Worm (Caenorhabditis elegans) whole organism, mixed stage, embryonic: ENCODE measurements around the gene C15F1.2.

Experiments used
- nhr-237 ChIP-seq: fragments of 150-350 bp; optimal IDR thresholded peaks from 2 replicates; lab custom pipeline; 2014; ENCODE audit warnings: missing biosample characterization, missing genetic modification characterization
- unc-62 ChIP-seq: fragments of 150-350 bp; optimal IDR thresholded peaks from 2 replicates; lab custom pipeline; 2014; ENCODE audit warnings: missing biosample characterization, missing genetic modification reagents, missing genetic modification characterization

DNA sequence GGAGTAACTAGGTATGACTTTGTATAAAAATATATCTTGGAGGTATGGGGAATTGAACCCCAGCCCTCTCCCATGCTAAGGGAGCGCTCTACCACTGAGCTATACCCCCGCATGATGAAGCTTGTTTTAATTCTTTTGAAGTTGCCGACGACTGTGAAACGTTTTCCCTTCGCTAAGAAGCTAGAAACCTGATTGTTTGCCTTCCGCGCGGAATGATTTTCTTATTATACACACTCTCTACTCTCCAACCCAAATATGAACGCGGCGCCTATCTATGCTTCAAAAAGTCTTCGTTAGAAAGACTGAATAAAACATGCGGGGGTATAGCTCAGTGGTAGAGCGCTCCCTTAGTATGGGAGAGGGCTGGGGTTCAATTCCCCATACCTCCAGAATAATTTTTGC is 23.2 kb downstream of the C15F1.2 start:
- TF ChIP-seq nhr-237 (tag; lab: Kevin White, UChicago): no peak
- no peak for TF ChIP-seq unc-62 (GFP tag; lab: Kevin White, UChicago)
